Worm (Caenorhabditis elegans): ENCODE data around the gene cutl-28.
A peak's percentile ranks its signal among the peaks of the same experiment; 100 is the strongest.

cutl-28 gene

ce11 chrIV:670455-670854, 13.8 kb upstream of the cutl-28 start, which contains the start of gene K11H12.11:
Gene K11H12.11, minus strand, starts transcription at chrIV:670555.
- TF ChIP-seq blmp-1 (tag; optimal IDR thresholded peaks at IDR 0.05) (no peak), unc-120 (tag; optimal IDR thresholded peaks at IDR 0.05; ENCODE audit: poor library complexity, severe bottlenecking) (no peak), ceh-39 (tag; optimal IDR thresholded peaks at IDR 0.05) (no peak), tbx-8 (GFP tag; optimal IDR thresholded peaks at IDR 0.05) (no peak), pha-4 (tag; optimal IDR thresholded peaks at IDR 0.05) (no peak), nhr-2 (tag; optimal IDR thresholded peaks at IDR 0.05) (no peak), hlh-1 (tag; optimal IDR thresholded peaks at IDR 0.05) (no peak), ces-1 (GFP tag; optimal IDR thresholded peaks at IDR 0.05) (no peak)

- TF ChIP-seq ceh-83 (GFP tag; optimal IDR thresholded peaks at IDR 0.05) = no peak
- no peak for TF ChIP-seq mep-1 (tag; optimal IDR thresholded peaks at IDR 0.05)
- TF ChIP-seq lin-32 (GFP tag; optimal IDR thresholded peaks at IDR 0.05) = no peak
- no peak for TF ChIP-seq mls-2 (tag; optimal IDR thresholded peaks at IDR 0.05)
- TF ChIP-seq blmp-1 (tag; optimal IDR thresholded peaks at IDR 0.05) = no peak
- no peak for TF ChIP-seq M03D4.4 (tag; optimal IDR thresholded peaks at IDR 0.05)
- no peak for TF ChIP-seq tbx-8 (GFP tag; optimal IDR thresholded peaks at IDR 0.05)
- TF ChIP-seq cnd-1 (tag; optimal IDR thresholded peaks at IDR 0.05) = no peak
- no peak for TF ChIP-seq flh-1 (GFP tag; optimal IDR thresholded peaks at IDR 0.05)
- no peak for TF ChIP-seq zip-8 (tag; optimal IDR thresholded peaks at IDR 0.05)
- TF ChIP-seq nhr-28 (tag; optimal IDR thresholded peaks at IDR 0.05) = no peak
- TF ChIP-seq pha-4 (tag; optimal IDR thresholded peaks at IDR 0.05) = no peak
- no peak for TF ChIP-seq bed-3 (GFP tag; optimal IDR thresholded peaks at IDR 0.05)
- TF ChIP-seq nhr-2 (tag; optimal IDR thresholded peaks at IDR 0.05) = no peak
- TF ChIP-seq mab-5 (tag; optimal IDR thresholded peaks at IDR 0.05) = no peak
These were observed 11.0 kb upstream of the cutl-28 start, which contains the start of gene K11H12.3 for ce11 chrIV:673313-673712. Gene K11H12.3, minus strand, starts transcription at chrIV:673480.

ce11 chrIV:675471-676159, 8.7 kb upstream of the cutl-28 start, which contains the start of the genes K11H12.4 and K11H12.10:
Gene K11H12.4, minus strand, starts transcription at chrIV:675883.
Gene K11H12.10, plus strand, starts transcription at chrIV:676075.
- TF ChIP-seq M03D4.4 (tag; optimal IDR thresholded peaks at IDR 0.05) (no peak), zip-8 (tag; optimal IDR thresholded peaks at IDR 0.05) (peak; percentile 84), nhr-12 (tag; optimal IDR thresholded peaks at IDR 0.05) (no peak), unc-120 (tag; optimal IDR thresholded peaks at IDR 0.05; ENCODE audit: poor library complexity, severe bottlenecking) (no peak)

ce11 chrIV:676280-676679, 8.0 kb upstream of the cutl-28 start, which contains the start of gene K11H12.5:
Gene K11H12.5, plus strand, starts transcription at chrIV:676580.
- TF ChIP-seq zip-8 (tag; optimal IDR thresholded peaks at IDR 0.05) = no peak
- TF ChIP-seq mab-5 (tag; optimal IDR thresholded peaks at IDR 0.05) = no peak
- TF ChIP-seq flh-1 (GFP tag; optimal IDR thresholded peaks at IDR 0.05) = no peak
- TF ChIP-seq ceh-83 (GFP tag; optimal IDR thresholded peaks at IDR 0.05) = no peak
- no peak for TF ChIP-seq drap-1 (GFP tag; optimal IDR thresholded peaks at IDR 0.05)
- no peak for TF ChIP-seq unc-120 (tag; optimal IDR thresholded peaks at IDR 0.05; ENCODE audit: poor library complexity, severe bottlenecking)
- TF ChIP-seq nhr-2 (tag; optimal IDR thresholded peaks at IDR 0.05) = no peak
- TF ChIP-seq ceh-43 (GFP tag; optimal IDR thresholded peaks at IDR 0.05) = no peak
- no peak for TF ChIP-seq elt-1 (tag; optimal IDR thresholded peaks at IDR 0.05; ENCODE audit: borderline replicate concordance, insufficient read depth)
- TF ChIP-seq unc-39 (tag; optimal IDR thresholded peaks at IDR 0.05) = no peak
- TF ChIP-seq ham-2 (GFP tag; optimal IDR thresholded peaks at IDR 0.05) = no peak
- no peak for TF ChIP-seq lin-13 (tag; optimal IDR thresholded peaks at IDR 0.05)
- TF ChIP-seq bed-3 (GFP tag; optimal IDR thresholded peaks at IDR 0.05) = no peak
- TF ChIP-seq hlh-1 (tag; optimal IDR thresholded peaks at IDR 0.05) = no peak
- no peak for TF ChIP-seq lin-32 (GFP tag; optimal IDR thresholded peaks at IDR 0.05)
- TF ChIP-seq nhr-237 (tag; optimal IDR thresholded peaks at IDR 0.05) = no peak
- TF ChIP-seq nhr-28 (tag; optimal IDR thresholded peaks at IDR 0.05) = no peak

- TF ChIP-seq ceh-43 (GFP tag; optimal IDR thresholded peaks at IDR 0.05) = peak; percentile 76
- TF ChIP-seq unc-39 (tag; optimal IDR thresholded peaks at IDR 0.05) = no peak
- peak; percentile 79 for TF ChIP-seq ham-2 (GFP tag; optimal IDR thresholded peaks at IDR 0.05)
- TF ChIP-seq snpc-4 (tag; optimal IDR thresholded peaks at IDR 0.05) = no peak
- no peak for TF ChIP-seq ceh-39 (tag; optimal IDR thresholded peaks at IDR 0.05)
- TF ChIP-seq bed-3 (GFP tag; optimal IDR thresholded peaks at IDR 0.05) = peak; percentile 60
- peak; percentile 88 for TF ChIP-seq cnd-1 (tag; optimal IDR thresholded peaks at IDR 0.05)
- peak; percentile 66 for TF ChIP-seq flh-1 (GFP tag; optimal IDR thresholded peaks at IDR 0.05)
- peak; percentile 81 for TF ChIP-seq drap-1 (GFP tag; optimal IDR thresholded peaks at IDR 0.05)
- TF ChIP-seq tbx-8 (GFP tag; optimal IDR thresholded peaks at IDR 0.05) = peak; percentile 10
- TF ChIP-seq nhr-76 (tag; optimal IDR thresholded peaks at IDR 0.05) = no peak
- TF ChIP-seq nhr-12 (tag; optimal IDR thresholded peaks at IDR 0.05) = no peak
- TF ChIP-seq nhr-237 (tag; optimal IDR thresholded peaks at IDR 0.05) = no peak
- TF ChIP-seq pha-4 (tag; optimal IDR thresholded peaks at IDR 0.05) = no peak
- peak; percentile 89 for TF ChIP-seq ceh-83 (GFP tag; optimal IDR thresholded peaks at IDR 0.05)
- TF ChIP-seq mab-5 (tag; optimal IDR thresholded peaks at IDR 0.05) = no peak
- peak; percentile 89 for TF ChIP-seq unc-120 (tag; optimal IDR thresholded peaks at IDR 0.05; ENCODE audit: poor library complexity, severe bottlenecking)
- TF ChIP-seq lin-13 (tag; optimal IDR thresholded peaks at IDR 0.05) = no peak
- TF ChIP-seq M03D4.4 (tag; optimal IDR thresholded peaks at IDR 0.05) = peak; percentile 84
- peak; percentile 48 for TF ChIP-seq lin-32 (GFP tag; optimal IDR thresholded peaks at IDR 0.05)
- TF ChIP-seq elt-3 (tag; optimal IDR thresholded peaks at IDR 0.05) = no peak
- TF ChIP-seq blmp-1 (tag; optimal IDR thresholded peaks at IDR 0.05) = peak; percentile 89
- TF ChIP-seq mls-2 (tag; optimal IDR thresholded peaks at IDR 0.05) = peak; percentile 88
- no peak for TF ChIP-seq nhr-28 (tag; optimal IDR thresholded peaks at IDR 0.05)
- TF ChIP-seq ces-1 (GFP tag; optimal IDR thresholded peaks at IDR 0.05) = peak; percentile 11
- no peak for TF ChIP-seq nhr-2 (tag; optimal IDR thresholded peaks at IDR 0.05)
- peak; percentile 91 for TF ChIP-seq sptf-1 (tag; optimal IDR thresholded peaks at IDR 0.05)
- TF ChIP-seq zip-8 (tag; optimal IDR thresholded peaks at IDR 0.05) = no peak
- no peak for TF ChIP-seq elt-1 (tag; optimal IDR thresholded peaks at IDR 0.05; ENCODE audit: borderline replicate concordance, insufficient read depth)
- peak; percentile 73 for TF ChIP-seq sem-2 (GFP tag; optimal IDR thresholded peaks at IDR 0.05)
- TF ChIP-seq mep-1 (tag; optimal IDR thresholded peaks at IDR 0.05) = peak; percentile 50
- no peak for TF ChIP-seq ztf-11 (tag; optimal IDR thresholded peaks at IDR 0.05)
These were observed 1.5 kb upstream of the cutl-28 start for ce11 chrIV:682726-683340.
